Fruit fly (Drosophila melanogaster): Measurements from ENCODE around the gene His4r.
A peak's percentile ranks its signal among the peaks of the same experiment; 100 is the strongest.

Gene His4r

dm6 chr3R:14674762-14675161 is 49.2 kb downstream of the His4r start (continued):
- TF ChIP-seq CG11456 (GFP tag; IDR thresholded peaks at IDR 0.05) (no peak), CG15601 (tag; optimal IDR thresholded peaks at IDR 0.05) (peak; percentile 37), lab (GFP tag; optimal IDR thresholded peaks at IDR 0.05) (no peak), crc (GFP tag; optimal IDR thresholded peaks at IDR 0.05) (no peak), tup (GFP tag; optimal IDR thresholded peaks at IDR 0.05) (peak; percentile 14), CG3995 (GFP tag; optimal IDR thresholded peaks at IDR 0.05) (no peak), dmrt11E (tag; optimal IDR thresholded peaks at IDR 0.05) (peak; percentile 89), CG17186 (GFP tag; optimal IDR thresholded peaks at IDR 0.05) (no peak), ab (GFP tag; optimal IDR thresholded peaks at IDR 0.05) (no peak), HmgD (GFP tag; optimal IDR thresholded peaks at IDR 0.05) (no peak), E2f1 (GFP tag; IDR thresholded peaks at IDR 0.05) (peak; percentile 62), prd (optimal IDR thresholded peaks at IDR 0.05) (no peak), prd (GFP tag; IDR thresholded peaks at IDR 0.05) (peak; percentile 94), fd64A (GFP tag; optimal IDR thresholded peaks at IDR 0.05) (peak; percentile 4), CG33213 (GFP tag; optimal IDR thresholded peaks at IDR 0.05) (peak; percentile 45), CG8478 (optimal IDR thresholded peaks at IDR 0.05) (no peak), wdn (GFP tag; IDR thresholded peaks at IDR 0.05) (no peak), fu2 (GFP tag; optimal IDR thresholded peaks at IDR 0.05) (no peak), en (GFP tag; optimal IDR thresholded peaks at IDR 0.05) (no peak), ase (GFP tag; IDR thresholded peaks at IDR 0.05) (no peak), Bteb2 (GFP tag; optimal IDR thresholded peaks at IDR 0.05) (no peak), NFAT (GFP tag; IDR thresholded peaks at IDR 0.05) (no peak), CG2116 (GFP tag; optimal IDR thresholded peaks at IDR 0.05) (no peak), CG11247 (GFP tag; IDR thresholded peaks at IDR 0.05) (no peak), mirr (GFP tag; optimal IDR thresholded peaks at IDR 0.05) (no peak), sisA (GFP tag; IDR thresholded peaks at IDR 0.05) (peak; percentile 66), pita (GFP tag; optimal IDR thresholded peaks at IDR 0.05) (no peak), org-1 (GFP tag; optimal IDR thresholded peaks at IDR 0.05) (peak; percentile 35), CG16779 (GFP tag; IDR thresholded peaks at IDR 0.05) (no peak), CG7987 (GFP tag; optimal IDR thresholded peaks at IDR 0.05) (no peak), CG11695 (GFP tag; IDR thresholded peaks at IDR 0.05) (peak; percentile 61; the same call in 2 of the 3 replicates), Lpt (GFP tag; optimal IDR thresholded peaks at IDR 0.05) (no peak), croc (GFP tag; conservative IDR thresholded peaks at IDR 0.05) (peak; percentile 67), CG4404 (GFP tag; IDR thresholded peaks at IDR 0.05) (peak; percentile 93), ham (GFP tag; IDR thresholded peaks at IDR 0.05) (no peak), cad (GFP tag; optimal IDR thresholded peaks at IDR 0.05) (no peak), CG1603 (tag; optimal IDR thresholded peaks at IDR 0.05) (peak; percentile 49), seq (GFP tag; IDR thresholded peaks at IDR 0.05) (no peak), CG5245 (GFP tag; optimal IDR thresholded peaks at IDR 0.05) (peak; percentile 44), Meics (GFP tag; optimal IDR thresholded peaks at IDR 0.05) (no peak), luna (GFP tag; optimal IDR thresholded peaks at IDR 0.05) (no peak), lilli (GFP tag; optimal IDR thresholded peaks at IDR 0.05) (peak; percentile 57), bigmax (GFP tag; optimal IDR thresholded peaks at IDR 0.05) (no peak), pho (GFP tag; optimal IDR thresholded peaks at IDR 0.05) (no peak), sd (tag; optimal IDR thresholded peaks at IDR 0.05) (no peak), CG31224 (GFP tag; IDR thresholded peaks at IDR 0.05) (no peak; the same call in 1 of the 2 replicates), gcm (GFP tag; optimal IDR thresholded peaks at IDR 0.05) (peak; percentile 51), gt (GFP tag; IDR thresholded peaks at IDR 0.05) (peak; percentile 37; the same call in 1 of the 2 replicates), CG14710 (tag; optimal IDR thresholded peaks at IDR 0.05) (peak; percentile 82), Med (GFP tag) (peak; percentile 86), pan (optimal IDR thresholded peaks at IDR 0.05) (no peak), pan (GFP tag; optimal IDR thresholded peaks at IDR 0.05 in 1 of 2, IDR thresholded peaks at IDR 0.05 in 1 of 2) (peak in 1 of 2 experiments; percentile 68), CG30431 (GFP tag; optimal IDR thresholded peaks at IDR 0.05) (peak; percentile 33), HLH3B (GFP tag; IDR thresholded peaks at IDR 0.05) (peak; percentile 40; the same call in 1 of the 2 replicates)
